Worm (Caenorhabditis elegans) whole organism, L1 larva: ENCODE measurements around the gene ZK1320.2.

Experiments
- C04F5.9 ChIP-seq: sonication (generic microtip); optimal IDR thresholded peaks from 2 replicates; lab custom pipeline; 2016; ENCODE audit warnings: missing genetic modification characterization, missing compliant biosample characterization
- C16A3.4 ChIP-seq: fragments of 150-350 bp; optimal IDR thresholded peaks from 2 replicates; lab custom pipeline; 2014; ENCODE audit warnings: missing biosample characterization, missing genetic modification characterization
- C34B4.2 ChIP-seq: sonication (generic microtip); optimal IDR thresholded peaks from 2 replicates; lab custom pipeline; 2017; ENCODE audit warnings: mild to moderate bottlenecking, missing genetic modification characterization, missing compliant biosample characterization
- F16B12.6 ChIP-seq: fragments of 150-350 bp; optimal IDR thresholded peaks from 2 replicates; lab custom pipeline; 2014; ENCODE audit warnings: missing biosample characterization, missing genetic modification characterization
- Y116A8C.19 ChIP-seq: sonication (generic microtip); optimal IDR thresholded peaks from 2 replicates; lab custom pipeline; 2016; ENCODE audit warnings: missing compliant biosample characterization, missing genetic modification characterization, borderline replicate concordance
- aha-1 ChIP-seq: fragments of 150-350 bp; optimal IDR thresholded peaks from 2 replicates; lab custom pipeline; 2014; ENCODE audit warnings: missing biosample characterization, missing genetic modification characterization
- alr-1 ChIP-seq: fragments of 200-800 bp; sonication (Bioruptor generic); optimal IDR thresholded peaks from 2 replicates; lab custom pipeline; 2018; ENCODE audit warnings: borderline replicate concordance, mild to moderate bottlenecking, missing genetic modification characterization, missing compliant biosample characterization
- aly-2 ChIP-seq: fragments of 150-350 bp; optimal IDR thresholded peaks from 2 replicates; lab custom pipeline; 2014; ENCODE audit warnings: missing biosample characterization, missing genetic modification characterization
- ama-1 ChIP-seq: fragments of 150-350 bp; optimal IDR thresholded peaks from 2 replicates; lab custom pipeline; 2014
- blmp-1 ChIP-seq: fragments of 150-350 bp; optimal IDR thresholded peaks from 2 replicates; lab custom pipeline; 2014; ENCODE audit warnings: missing biosample characterization, missing genetic modification characterization
- ceh-8 ChIP-seq: fragments of 200-800 bp; sonication (Bioruptor generic); optimal IDR thresholded peaks from 2 replicates; lab custom pipeline; 2018; ENCODE audit warnings: mild to moderate bottlenecking, missing genetic modification characterization, moderate library complexity, missing compliant biosample characterization
- ceh-90 ChIP-seq: sonication (generic microtip); optimal IDR thresholded peaks from 2 replicates; lab custom pipeline; 2016; ENCODE audit warnings: missing genetic modification characterization, missing compliant biosample characterization
- dsc-1 ChIP-seq: sonication (generic microtip); optimal IDR thresholded peaks from 2 replicates; lab custom pipeline; 2016; ENCODE audit warnings: mild to moderate bottlenecking, missing genetic modification characterization, missing compliant biosample characterization
- efl-1 ChIP-seq, 4 experiments: fragments of 150-350 bp; optimal IDR thresholded peaks in 3 of 4; peaks in 1 of 4; 1 replicate in 1 of 4; 2 replicates in 3 of 4; lab custom pipeline; 2014; ENCODE audit warnings: missing biosample characterization in 2 of 4, missing genetic modification characterization in 2 of 4, missing genetic modification reagents in 2 of 4
- egl-27 ChIP-seq, 2 experiments: fragments of 150-350 bp in 1 of 2; sonication (generic microtip); optimal IDR thresholded peaks; 3 replicates each; lab custom pipeline; 2017 to 2018; ENCODE audit warnings: missing biosample characterization in 2 of 2, missing genetic modification characterization in 2 of 2, missing genetic modification reagents in 2 of 2
- elt-2 ChIP-seq: sonication (generic microtip); optimal IDR thresholded peaks from 2 replicates; lab custom pipeline; 2016; ENCODE audit warnings: missing genetic modification characterization, mild to moderate bottlenecking, inconsistent platforms, missing compliant biosample characterization, missing genetic modification reagents
- elt-3 ChIP-seq, 6 experiments: fragments of 150-350 bp in 1 of 6; sonication (generic microtip); optimal IDR thresholded peaks; 2 replicates each; lab custom pipeline; 2017 to 2018; ENCODE audit warnings: missing biosample characterization in 6 of 6, missing genetic modification characterization in 6 of 6, inconsistent platforms in 1 of 6
- fkh-10 ChIP-seq: sonication (generic microtip); optimal IDR thresholded peaks from 2 replicates; lab custom pipeline; 2017; ENCODE audit warnings: missing biosample characterization, missing genetic modification reagents, missing genetic modification characterization
- hlh-17 ChIP-seq: fragments of 200-800 bp; sonication (Bioruptor generic); optimal IDR thresholded peaks from 2 replicates; lab custom pipeline; 2018; ENCODE audit warnings: missing genetic modification characterization, mild to moderate bottlenecking, missing compliant biosample characterization, moderate library complexity, borderline replicate concordance
- irx-1 ChIP-seq: sonication (generic microtip); optimal IDR thresholded peaks from 2 replicates; lab custom pipeline; 2016; ENCODE audit warnings: missing genetic modification characterization, missing compliant biosample characterization
- isw-1 ChIP-seq: fragments of 200-800 bp; sonication (Bioruptor generic); IDR thresholded peaks from 2 replicates; pipeline ENCODE4 v1.3.6; 2022; ENCODE audit warnings: missing genetic modification characterization, missing compliant biosample characterization
- jun-1 ChIP-seq: fragments of 150-350 bp; optimal IDR thresholded peaks from 2 replicates; lab custom pipeline; 2014; ENCODE audit warnings: missing biosample characterization, missing genetic modification reagents, missing genetic modification characterization
- lin-13 ChIP-seq: fragments of 150-350 bp; optimal IDR thresholded peaks from 2 replicates; lab custom pipeline; 2014; ENCODE audit warnings: missing biosample characterization, missing genetic modification reagents, missing genetic modification characterization
- lin-15B ChIP-seq: fragments of 150-350 bp; sonication (generic microtip); optimal IDR thresholded peaks from 3 replicates; lab custom pipeline; 2014; ENCODE audit warnings: missing biosample characterization, missing genetic modification characterization
- lin-35 ChIP-seq, 2 experiments: fragments of 150-350 bp; optimal IDR thresholded peaks; 2 replicates each; lab custom pipeline; 2014; ENCODE audit warnings: missing biosample characterization in 2 of 2, missing genetic modification characterization in 2 of 2, missing genetic modification reagents in 2 of 2
- lin-39 ChIP-seq: fragments of 150-350 bp; optimal IDR thresholded peaks from 2 replicates; lab custom pipeline; 2014; ENCODE audit warnings: missing biosample characterization, missing genetic modification reagents, missing genetic modification characterization
- lsy-2 ChIP-seq, 2 experiments: fragments of 150-350 bp; optimal IDR thresholded peaks; 2 replicates each; lab custom pipeline; 2014; ENCODE audit warnings: missing biosample characterization in 2 of 2, missing genetic modification characterization in 2 of 2
- mab-9 ChIP-seq: fragments of 200-800 bp; sonication (Bioruptor generic); IDR thresholded peaks from 2 replicates; pipeline ENCODE4 v1.3.6; 2022; ENCODE audit warnings: missing genetic modification reagents, missing genetic modification characterization, missing compliant biosample characterization
- mdl-1 ChIP-seq, 2 experiments: fragments of 150-350 bp; optimal IDR thresholded peaks; 2 replicates each; lab custom pipeline; 2014 to 2017; ENCODE audit warnings: missing biosample characterization in 2 of 2, missing genetic modification characterization in 2 of 2, inconsistent platforms in 1 of 2
- nhr-11 ChIP-seq: fragments of 150-350 bp; optimal IDR thresholded peaks from 2 replicates; lab custom pipeline; 2014; ENCODE audit warnings: missing biosample characterization, missing genetic modification characterization
- nhr-20 ChIP-seq: sonication (generic microtip); optimal IDR thresholded peaks from 2 replicates; lab custom pipeline; 2016; ENCODE audit warnings: mild to moderate bottlenecking, missing genetic modification characterization, missing compliant biosample characterization
- nhr-71 ChIP-seq: sonication (generic microtip); optimal IDR thresholded peaks from 2 replicates; lab custom pipeline; 2016; ENCODE audit warnings: mild to moderate bottlenecking, missing genetic modification characterization, moderate library complexity, missing compliant biosample characterization
- nhr-76 ChIP-seq: sonication (generic microtip); optimal IDR thresholded peaks from 2 replicates; lab custom pipeline; 2017; ENCODE audit warnings: missing biosample characterization, missing genetic modification characterization
- nhr-77 ChIP-seq: fragments of 150-350 bp; optimal IDR thresholded peaks from 2 replicates; lab custom pipeline; 2014; ENCODE audit warnings: missing biosample characterization, missing genetic modification characterization
- nhr-84 ChIP-seq: sonication (generic microtip); optimal IDR thresholded peaks from 2 replicates; lab custom pipeline; 2017; ENCODE audit warnings: missing biosample characterization, missing genetic modification characterization
- nhr-90 ChIP-seq: sonication (generic microtip); optimal IDR thresholded peaks from 2 replicates; lab custom pipeline; 2016; ENCODE audit warnings: mild to moderate bottlenecking, missing genetic modification characterization, missing compliant biosample characterization; ENCODE audit not compliant: poor library complexity
- pax-3 ChIP-seq: fragments of 200-800 bp; sonication (Bioruptor generic); optimal IDR thresholded peaks from 2 replicates; lab custom pipeline; 2018; ENCODE audit warnings: mild to moderate bottlenecking, missing genetic modification characterization, moderate library complexity, missing compliant biosample characterization
- skn-1 ChIP-seq: fragments of 150-350 bp; optimal IDR thresholded peaks from 2 replicates; lab custom pipeline; 2014; ENCODE audit warnings: missing biosample characterization, missing genetic modification characterization
- snpc-4 ChIP-seq: fragments of 150-350 bp; optimal IDR thresholded peaks from 2 replicates; lab custom pipeline; 2014; ENCODE audit warnings: missing biosample characterization, missing genetic modification characterization
- snu-23 ChIP-seq: sonication (generic microtip); optimal IDR thresholded peaks from 2 replicates; lab custom pipeline; 2016; ENCODE audit warnings: missing genetic modification characterization, missing compliant biosample characterization
- sox-4 ChIP-seq: sonication (generic microtip); optimal IDR thresholded peaks from 2 replicates; lab custom pipeline; 2016; ENCODE audit warnings: missing genetic modification characterization, missing compliant biosample characterization
- tlp-1 ChIP-seq: fragments of 150-350 bp; optimal IDR thresholded peaks from 2 replicates; lab custom pipeline; 2014; ENCODE audit warnings: missing biosample characterization, missing genetic modification characterization
- unc-130 ChIP-seq: fragments of 150-350 bp; optimal IDR thresholded peaks from 2 replicates; lab custom pipeline; 2017; ENCODE audit warnings: missing biosample characterization, missing genetic modification characterization, inconsistent platforms
- unc-98 ChIP-seq: fragments of 200-800 bp; sonication (Bioruptor generic); IDR thresholded peaks from 2 replicates; pipeline ENCODE4 v1.3.6; 2022; ENCODE audit warnings: missing genetic modification characterization, missing compliant biosample characterization
- xbp-1 ChIP-seq: sonication (generic microtip); optimal IDR thresholded peaks from 2 replicates; lab custom pipeline; 2016; ENCODE audit warnings: missing genetic modification characterization, missing compliant biosample characterization
- ztf-4 ChIP-seq: fragments of 150-350 bp; optimal IDR thresholded peaks from 2 replicates; lab custom pipeline; 2014; ENCODE audit warnings: missing biosample characterization, missing genetic modification characterization

Gene ZK1320.2

DNA sequence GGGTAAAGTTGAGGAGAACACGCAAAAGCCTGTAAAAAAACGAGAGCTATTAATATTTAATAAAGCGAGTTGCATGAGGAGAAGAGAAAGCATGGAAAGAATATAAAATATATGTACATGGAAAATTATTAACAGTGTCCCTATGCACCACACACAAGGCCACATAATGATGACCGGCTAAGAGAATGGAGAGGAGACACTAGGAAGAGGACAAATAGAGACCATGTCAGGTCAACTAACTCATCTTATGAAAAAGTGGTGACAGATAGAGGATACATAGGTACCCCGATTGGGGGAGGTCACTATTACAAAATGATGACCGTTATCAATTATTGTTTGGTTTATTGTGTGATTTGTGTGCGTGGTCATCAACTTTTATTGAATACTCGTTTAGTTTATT is 14.4 kb downstream of the ZK1320.2 start, which contains the start of gene fzr-1:
Gene fzr-1, minus strand, starts transcription at position 29 of the 400 bp plus-strand sequence.
- TF ChIP-seq xbp-1 (tag; lab: Kevin White, UChicago) (no peak), irx-1 (tag; lab: Kevin White, UChicago) (no peak)

DNA sequence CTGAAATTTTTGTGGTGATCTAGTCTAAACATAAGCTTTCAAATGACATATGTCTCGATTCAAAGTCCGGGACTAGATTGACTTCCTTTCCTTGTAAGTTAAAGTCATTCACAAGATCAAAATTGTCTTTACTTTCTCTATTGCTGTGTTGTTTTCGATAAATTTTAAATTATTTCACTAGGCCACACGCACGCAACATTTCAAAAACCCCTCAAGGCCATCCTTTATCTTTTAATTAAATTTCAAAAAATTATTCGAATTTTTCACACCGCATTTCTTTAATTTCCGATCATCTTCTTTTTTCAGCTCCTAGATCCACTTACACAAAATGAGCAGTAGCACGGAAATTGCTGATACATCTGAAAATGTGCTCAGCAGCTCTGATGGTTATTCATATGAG is 22.5 kb downstream of the ZK1320.2 start, which contains the start of gene ZK1307.7:
Gene ZK1307.7, plus strand, starts transcription at position 301 of the 400 bp plus-strand sequence.
- TF ChIP-seq elt-3 (tag; optimal IDR thresholded peaks at IDR 0.05; lab: Kevin White, UChicago) (no peak), C16A3.4 (tag; lab: Kevin White, UChicago) (no peak), ztf-4 (tag; lab: Kevin White, UChicago) (no peak), snpc-4 (tag; lab: Kevin White, UChicago) (no peak), C34B4.2 (tag; lab: Kevin White, UChicago) (no peak), tlp-1 (tag; lab: Kevin White, UChicago) (no peak), egl-27 (tag; optimal IDR thresholded peaks at IDR 0.05; lab: Kevin White, UChicago) (no peak), fkh-10 (GFP tag; lab: Kevin White, UChicago) (no peak), mab-9 (GFP tag; lab: Robert Waterston, UW) (no peak), aly-2 (tag; lab: Kevin White, UChicago) (no peak), aha-1 (tag; lab: Kevin White, UChicago) (no peak), nhr-77 (tag; lab: Kevin White, UChicago) (no peak), nhr-11 (tag; lab: Kevin White, UChicago) (no peak), snu-23 (GFP tag; lab: Kevin White, UChicago) (no peak), lin-35 (GFP tag; optimal IDR thresholded peaks at IDR 0.05; lab: Kevin White, UChicago) (no peak), nhr-90 (tag; lab: Kevin White, UChicago) (no peak), sox-4 (no peak), efl-1 (optimal IDR thresholded peaks at IDR 0.05; lab: Kevin White, UChicago) (no peak), efl-1 (GFP tag; optimal IDR thresholded peaks at IDR 0.05 in 1 of 2; lab: Kevin White, UChicago) (no peak), nhr-84 (tag; lab: Kevin White, UChicago) (no peak), lsy-2 (tag; optimal IDR thresholded peaks at IDR 0.05; lab: Kevin White, UChicago) (no peak)

ce11 chrII:9625930-9626329 is 32.9 kb downstream of the ZK1320.2 start:
- TF ChIP-seq nhr-76 (tag; lab: Kevin White, UChicago) (no peak), jun-1 (tag; lab: Kevin White, UChicago) (no peak), Y116A8C.19 (tag; lab: Kevin White, UChicago) (no peak), lin-15B (tag; lab: Kevin White, UChicago) (no peak), isw-1 (GFP tag; lab: Robert Waterston, UW) (no peak)

DNA sequence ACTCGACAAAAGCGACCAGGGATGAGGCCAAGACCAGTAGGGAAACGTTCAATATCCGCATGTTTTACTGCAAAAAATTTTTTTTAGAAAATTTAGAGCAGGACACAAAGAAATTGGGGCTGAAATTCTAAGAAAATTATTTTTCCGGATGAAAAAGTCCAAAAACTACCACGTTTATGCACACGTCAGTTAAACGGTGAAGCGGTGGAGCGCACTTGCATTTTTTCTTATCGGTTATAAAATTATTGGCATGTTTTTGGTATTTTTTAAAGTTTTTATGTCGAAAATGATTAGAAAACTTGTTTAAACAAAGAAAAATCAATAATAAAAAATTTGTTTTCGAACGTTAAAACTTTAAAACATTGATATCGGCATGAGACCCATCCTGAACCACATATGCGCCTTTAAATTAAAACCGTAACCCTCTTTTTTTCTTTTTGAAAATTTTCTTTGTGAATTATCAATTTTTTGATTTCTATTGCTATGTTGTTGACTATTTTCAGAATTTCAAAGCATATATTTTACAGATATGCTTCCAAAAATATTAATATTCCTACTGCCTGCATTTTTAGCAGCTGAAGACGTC is 34.6 kb downstream of the ZK1320.2 start, which contains the start of the genes dnj-20 and ZK1307.8:
Gene dnj-20, minus strand, starts transcription at position 67 of the 586 bp plus-strand sequence.
Gene ZK1307.8, plus strand, starts transcription at position 504 of the 586 bp plus-strand sequence.
- TF ChIP-seq nhr-20 (tag; lab: Kevin White, UChicago), result peak; percentile 3
- TF ChIP-seq nhr-71 (tag; lab: Kevin White, UChicago), result peak; percentile 6
- no peak for TF ChIP-seq mdl-1 (tag; optimal IDR thresholded peaks at IDR 0.05; lab: Kevin White, UChicago)
- peak; percentile 22 for TF ChIP-seq blmp-1 (tag; lab: Kevin White, UChicago)
- no peak for TF ChIP-seq ceh-8 (GFP tag; lab: Kevin White, UChicago)
- TF ChIP-seq F16B12.6, result no peak
- no peak for TF ChIP-seq lin-13 (GFP tag; lab: Kevin White, UChicago)
- no peak for TF ChIP-seq unc-98
- no peak for TF ChIP-seq alr-1 (tag; lab: Kevin White, UChicago)
- TF ChIP-seq snu-23 (GFP tag; lab: Kevin White, UChicago), result no peak
- no peak for TF ChIP-seq jun-1 (tag; lab: Kevin White, UChicago)
- no peak for TF ChIP-seq fkh-10 (GFP tag; lab: Kevin White, UChicago)
- TF ChIP-seq skn-1 (tag; lab: Kevin White, UChicago), result no peak
- no peak for TF ChIP-seq ceh-90
- TF ChIP-seq dsc-1, result no peak
- no peak for TF ChIP-seq C04F5.9 (tag; lab: Kevin White, UChicago)
- TF ChIP-seq lin-39 (tag; lab: Kevin White, UChicago), result no peak
- no peak for TF ChIP-seq unc-130
- no peak for TF ChIP-seq elt-2 (tag; lab: Kevin White, UChicago)
- TF ChIP-seq ama-1 (lab: Kevin White, UChicago), result no peak
- no peak for TF ChIP-seq hlh-17 (GFP tag; lab: Kevin White, UChicago)
- no peak for TF ChIP-seq Y116A8C.19 (tag; lab: Kevin White, UChicago)
- no peak for TF ChIP-seq pax-3
- peak in 1 of 2 experiments; percentile 25 for TF ChIP-seq lin-35 (GFP tag; optimal IDR thresholded peaks at IDR 0.05; lab: Kevin White, UChicago)
